Worm (Caenorhabditis elegans) whole organism, L2 larva: Measurements from ENCODE around the gene pigw-1.

Experiments used
- Y55F3AM.14 ChIP-seq: fragments of 200-800 bp; sonication (Bioruptor generic); optimal IDR thresholded peaks from 2 replicates; lab custom pipeline; 2018; ENCODE audit warnings: mild to moderate bottlenecking, missing genetic modification characterization, missing compliant biosample characterization
- elt-3 ChIP-seq: sonication (generic microtip); optimal IDR thresholded peaks from 2 replicates; lab custom pipeline; 2017; ENCODE audit warnings: missing biosample characterization, missing genetic modification characterization
- mdl-1 ChIP-seq, 2 experiments: fragments of 150-350 bp in 1 of 2; sonication (generic microtip) in 1 of 2; optimal IDR thresholded peaks; 2 replicates each; lab custom pipeline; 2017; ENCODE audit warnings: missing biosample characterization in 2 of 2, missing genetic modification characterization in 2 of 2
- unc-39 ChIP-seq: fragments of 150-350 bp; optimal IDR thresholded peaks from 2 replicates; lab custom pipeline; 2014; ENCODE audit warnings: missing biosample characterization, missing genetic modification characterization

DNA sequence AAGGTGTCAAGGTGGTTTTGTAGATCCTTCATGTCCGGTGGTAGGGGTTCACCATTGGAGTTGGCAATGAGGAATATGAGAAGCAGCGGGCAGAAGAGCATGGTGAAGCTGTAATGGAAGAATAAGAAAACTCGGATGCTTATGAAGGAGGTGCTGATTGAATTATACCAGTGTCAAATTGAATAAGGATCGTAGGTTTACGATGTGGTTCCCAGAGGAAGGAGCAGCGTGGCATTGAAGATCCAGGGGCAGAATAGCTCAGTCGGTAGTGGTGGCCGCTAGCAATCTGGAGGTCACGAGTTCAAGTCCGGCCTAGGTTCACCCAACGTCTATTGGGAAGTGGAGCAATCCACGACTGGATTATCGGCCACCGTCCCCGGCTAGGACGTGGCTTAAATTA is 43.2 kb downstream of the pigw-1 start, which contains the start of gene Y110A2AL.6:
- TF ChIP-seq Y55F3AM.14 (GFP tag; lab: Kevin White, UChicago): no peak
- no peak for TF ChIP-seq unc-39
- no peak for TF ChIP-seq mdl-1 (tag; optimal IDR thresholded peaks at IDR 0.05; lab: Kevin White, UChicago)
- no peak for TF ChIP-seq elt-3
